Worm (Caenorhabditis elegans) whole organism, L1 larva: ENCODE data around the gene iglr-2.

Source experiments
- C04F5.9 ChIP-seq: sonication (generic microtip); optimal IDR thresholded peaks from 2 replicates; lab custom pipeline; 2016; ENCODE audit warnings: missing genetic modification characterization, missing compliant biosample characterization
- C34B4.2 ChIP-seq: sonication (generic microtip); optimal IDR thresholded peaks from 2 replicates; lab custom pipeline; 2017; ENCODE audit warnings: mild to moderate bottlenecking, missing genetic modification characterization, missing compliant biosample characterization
- alr-1 ChIP-seq: fragments of 200-800 bp; sonication (Bioruptor generic); optimal IDR thresholded peaks from 2 replicates; lab custom pipeline; 2018; ENCODE audit warnings: borderline replicate concordance, mild to moderate bottlenecking, missing genetic modification characterization, missing compliant biosample characterization
- aly-2 ChIP-seq: fragments of 150-350 bp; optimal IDR thresholded peaks from 2 replicates; lab custom pipeline; 2014; ENCODE audit warnings: missing biosample characterization, missing genetic modification characterization
- blmp-1 ChIP-seq: fragments of 150-350 bp; optimal IDR thresholded peaks from 2 replicates; lab custom pipeline; 2014; ENCODE audit warnings: missing biosample characterization, missing genetic modification characterization
- ceh-8 ChIP-seq: fragments of 200-800 bp; sonication (Bioruptor generic); optimal IDR thresholded peaks from 2 replicates; lab custom pipeline; 2018; ENCODE audit warnings: mild to moderate bottlenecking, missing genetic modification characterization, moderate library complexity, missing compliant biosample characterization
- dpl-1 ChIP-seq, 3 experiments: fragments of 150-350 bp in 2 of 3; sonication (generic microtip) in 1 of 3; optimal IDR thresholded peaks; 2 replicates each; lab custom pipeline; 2014 to 2017; ENCODE audit warnings: missing biosample characterization in 3 of 3, missing genetic modification characterization in 3 of 3, missing genetic modification reagents in 3 of 3
- dsc-1 ChIP-seq: sonication (generic microtip); optimal IDR thresholded peaks from 2 replicates; lab custom pipeline; 2016; ENCODE audit warnings: mild to moderate bottlenecking, missing genetic modification characterization, missing compliant biosample characterization
- efl-1 ChIP-seq, 4 experiments: fragments of 150-350 bp; optimal IDR thresholded peaks in 3 of 4; peaks in 1 of 4; 1 replicate in 1 of 4; 2 replicates in 3 of 4; lab custom pipeline; 2014; ENCODE audit warnings: missing biosample characterization in 2 of 4, missing genetic modification characterization in 2 of 4, missing genetic modification reagents in 2 of 4
- elt-2 ChIP-seq: sonication (generic microtip); optimal IDR thresholded peaks from 2 replicates; lab custom pipeline; 2016; ENCODE audit warnings: missing genetic modification characterization, mild to moderate bottlenecking, inconsistent platforms, missing compliant biosample characterization, missing genetic modification reagents
- fkh-10 ChIP-seq: sonication (generic microtip); optimal IDR thresholded peaks from 2 replicates; lab custom pipeline; 2017; ENCODE audit warnings: missing biosample characterization, missing genetic modification reagents, missing genetic modification characterization
- fkh-8 ChIP-seq: sonication (generic microtip); optimal IDR thresholded peaks from 2 replicates; lab custom pipeline; 2016; ENCODE audit warnings: mild to moderate bottlenecking, missing genetic modification characterization, missing compliant biosample characterization
- irx-1 ChIP-seq: sonication (generic microtip); optimal IDR thresholded peaks from 2 replicates; lab custom pipeline; 2016; ENCODE audit warnings: missing genetic modification characterization, missing compliant biosample characterization
- isw-1 ChIP-seq: fragments of 200-800 bp; sonication (Bioruptor generic); IDR thresholded peaks from 2 replicates; pipeline ENCODE4 v1.3.6; 2022; ENCODE audit warnings: missing genetic modification characterization, missing compliant biosample characterization
- lin-13 ChIP-seq: fragments of 150-350 bp; optimal IDR thresholded peaks from 2 replicates; lab custom pipeline; 2014; ENCODE audit warnings: missing biosample characterization, missing genetic modification reagents, missing genetic modification characterization
- lin-14 ChIP-seq: fragments of 200-800 bp; sonication (Bioruptor generic); optimal IDR thresholded peaks from 2 replicates; lab custom pipeline; 2018; ENCODE audit warnings: mild to moderate bottlenecking, missing genetic modification characterization, moderate library complexity, missing compliant biosample characterization
- lin-35 ChIP-seq, 2 experiments: fragments of 150-350 bp; optimal IDR thresholded peaks; 2 replicates each; lab custom pipeline; 2014; ENCODE audit warnings: missing biosample characterization in 2 of 2, missing genetic modification characterization in 2 of 2, missing genetic modification reagents in 2 of 2
- lin-39 ChIP-seq: fragments of 150-350 bp; optimal IDR thresholded peaks from 2 replicates; lab custom pipeline; 2014; ENCODE audit warnings: missing biosample characterization, missing genetic modification reagents, missing genetic modification characterization
- lsy-2 ChIP-seq, 2 experiments: fragments of 150-350 bp; optimal IDR thresholded peaks; 2 replicates each; lab custom pipeline; 2014; ENCODE audit warnings: missing biosample characterization in 2 of 2, missing genetic modification characterization in 2 of 2
- mdl-1 ChIP-seq, 2 experiments: fragments of 150-350 bp; optimal IDR thresholded peaks; 2 replicates each; lab custom pipeline; 2014 to 2017; ENCODE audit warnings: missing biosample characterization in 2 of 2, missing genetic modification characterization in 2 of 2, inconsistent platforms in 1 of 2
- mef-2 ChIP-seq: fragments of 150-350 bp; optimal IDR thresholded peaks from 2 replicates; lab custom pipeline; 2014; ENCODE audit warnings: missing biosample characterization, missing genetic modification characterization
- nhr-11 ChIP-seq: fragments of 150-350 bp; optimal IDR thresholded peaks from 2 replicates; lab custom pipeline; 2014; ENCODE audit warnings: missing biosample characterization, missing genetic modification characterization
- nhr-20 ChIP-seq: sonication (generic microtip); optimal IDR thresholded peaks from 2 replicates; lab custom pipeline; 2016; ENCODE audit warnings: mild to moderate bottlenecking, missing genetic modification characterization, missing compliant biosample characterization
- nhr-237 ChIP-seq: fragments of 150-350 bp; optimal IDR thresholded peaks from 2 replicates; lab custom pipeline; 2014; ENCODE audit warnings: missing biosample characterization, missing genetic modification characterization
- nhr-47 ChIP-seq: sonication (generic microtip); optimal IDR thresholded peaks from 2 replicates; lab custom pipeline; 2016; ENCODE audit warnings: mild to moderate bottlenecking, missing genetic modification characterization, moderate library complexity, missing compliant biosample characterization
- nhr-71 ChIP-seq: sonication (generic microtip); optimal IDR thresholded peaks from 2 replicates; lab custom pipeline; 2016; ENCODE audit warnings: mild to moderate bottlenecking, missing genetic modification characterization, moderate library complexity, missing compliant biosample characterization
- nhr-76 ChIP-seq: sonication (generic microtip); optimal IDR thresholded peaks from 2 replicates; lab custom pipeline; 2017; ENCODE audit warnings: missing biosample characterization, missing genetic modification characterization
- nhr-84 ChIP-seq: sonication (generic microtip); optimal IDR thresholded peaks from 2 replicates; lab custom pipeline; 2017; ENCODE audit warnings: missing biosample characterization, missing genetic modification characterization
- pag-3 ChIP-seq: sonication (generic microtip); optimal IDR thresholded peaks from 2 replicates; lab custom pipeline; 2017; ENCODE audit warnings: missing genetic modification characterization, mild to moderate bottlenecking, missing compliant biosample characterization, antibody characterized with exemption, borderline replicate concordance; ENCODE audit not compliant: insufficient read depth
- sptf-1 ChIP-seq: fragments of 150-350 bp; optimal IDR thresholded peaks from 2 replicates; lab custom pipeline; 2014; ENCODE audit warnings: missing biosample characterization, missing genetic modification characterization
- swsn-7 ChIP-seq: sonication (generic microtip); optimal IDR thresholded peaks from 2 replicates; lab custom pipeline; 2016; ENCODE audit warnings: missing genetic modification characterization, missing compliant biosample characterization
- unc-86 ChIP-seq: sonication (generic microtip); optimal IDR thresholded peaks from 2 replicates; lab custom pipeline; 2016; ENCODE audit warnings: missing genetic modification characterization, missing compliant biosample characterization
- unc-98 ChIP-seq: fragments of 200-800 bp; sonication (Bioruptor generic); IDR thresholded peaks from 2 replicates; pipeline ENCODE4 v1.3.6; 2022; ENCODE audit warnings: missing genetic modification characterization, missing compliant biosample characterization
- ztf-4 ChIP-seq: fragments of 150-350 bp; optimal IDR thresholded peaks from 2 replicates; lab custom pipeline; 2014; ENCODE audit warnings: missing biosample characterization, missing genetic modification characterization

The iglr-2 gene

DNA sequence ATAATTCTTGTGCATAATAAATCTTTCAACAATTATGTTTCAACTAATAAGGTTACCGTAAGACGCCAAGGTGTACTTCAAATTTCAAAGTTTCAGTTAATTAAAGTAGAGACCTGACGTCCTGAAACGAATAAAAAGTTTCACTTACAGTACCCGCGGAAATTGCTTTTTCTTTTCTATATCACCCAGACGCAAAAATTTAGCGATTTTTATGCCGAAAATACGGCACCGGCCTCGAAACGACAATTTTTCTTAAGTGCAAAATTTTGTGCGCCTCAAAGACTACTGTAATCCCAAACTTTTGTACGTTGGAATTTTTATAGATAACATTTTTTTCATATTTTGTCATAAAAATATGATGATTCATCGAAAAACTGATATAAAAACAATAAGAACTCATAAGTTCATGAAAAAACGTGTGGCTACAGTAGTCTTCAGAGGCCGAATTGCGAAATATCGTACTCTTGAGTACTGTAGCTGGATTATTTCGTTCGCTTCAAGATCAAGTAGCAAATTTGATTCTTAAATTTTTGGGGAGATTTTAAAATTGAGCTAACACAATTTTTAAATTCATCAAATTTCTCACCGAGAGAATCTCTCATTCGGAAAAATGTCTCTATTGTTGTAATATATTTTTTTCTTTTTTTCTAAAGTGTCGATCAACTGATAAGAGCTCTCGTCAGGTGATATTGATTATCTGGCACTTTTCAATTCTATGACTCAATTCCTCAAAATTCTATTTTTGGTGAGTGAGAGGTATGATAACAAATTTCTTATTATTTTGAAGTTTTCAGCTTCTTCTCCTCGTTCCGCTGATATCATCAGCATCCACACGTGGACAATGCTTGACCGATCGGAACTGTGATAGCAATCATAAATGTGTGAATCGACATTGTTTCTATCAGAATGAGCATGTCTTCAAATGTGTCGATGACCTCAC, 5.3 kb downstream of the iglr-2 start, which contains the start of gene ZC262.13:
Gene ZC262.13 (plus strand): TSS at position 641 of the 940 bp plus-strand sequence.
- TF ChIP-seq pag-3 (tag; lab: Kevin White, UChicago) (no peak), alr-1 (tag; lab: Kevin White, UChicago) (no peak), elt-2 (tag; lab: Kevin White, UChicago) (peak; percentile 82), lin-35 (GFP tag; optimal IDR thresholded peaks at IDR 0.05; lab: Kevin White, UChicago) (peak in 1 of 2 experiments; percentile 20), irx-1 (tag; lab: Kevin White, UChicago) (no peak), efl-1 (optimal IDR thresholded peaks at IDR 0.05; lab: Kevin White, UChicago) (no peak), efl-1 (GFP tag; optimal IDR thresholded peaks at IDR 0.05 in 1 of 2; lab: Kevin White, UChicago) (peak in 1 of 2 experiments; percentile 70), fkh-8 (tag; lab: Kevin White, UChicago) (no peak)
- TF ChIP-seq, all 84 proteins: peak for 3

DNA sequence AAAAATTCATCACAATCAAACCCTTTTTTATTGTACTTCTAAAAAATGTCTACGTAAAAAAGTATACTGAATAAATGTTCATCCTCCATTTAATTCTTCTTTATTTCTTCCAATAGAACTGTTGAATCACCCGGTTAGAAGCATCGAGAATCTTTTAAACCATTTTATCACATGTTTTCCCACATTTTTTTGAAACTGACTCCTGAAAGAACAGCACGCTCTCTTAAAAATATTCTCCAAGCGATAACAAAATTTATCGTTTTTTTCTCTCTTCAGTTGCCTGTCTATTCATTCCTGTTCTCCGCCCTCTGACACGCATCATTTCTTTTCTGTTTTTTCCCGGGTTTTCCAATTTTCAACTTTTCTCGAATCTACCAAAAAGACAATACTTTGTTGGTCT, 6.7 kb downstream of the iglr-2 start, which contains the start of gene F10E9.12:
Gene F10E9.12 (plus strand): TSS at position 131 of the 400 bp plus-strand sequence.
- TF ChIP-seq elt-2 (tag; lab: Kevin White, UChicago): no peak
- TF ChIP-seq efl-1 (optimal IDR thresholded peaks at IDR 0.05; lab: Kevin White, UChicago): no peak
- peak in 1 of 2 experiments; percentile 34 for TF ChIP-seq efl-1 (GFP tag; optimal IDR thresholded peaks at IDR 0.05 in 1 of 2; lab: Kevin White, UChicago)
- TF ChIP-seq, all 84 proteins: peak for 1

- TF ChIP-seq blmp-1 (tag; lab: Kevin White, UChicago) (no peak), unc-86 (tag; lab: Kevin White, UChicago) (no peak), dpl-1 (GFP tag; optimal IDR thresholded peaks at IDR 0.05; lab: Kevin White, UChicago) (no peak), nhr-71 (tag; lab: Kevin White, UChicago) (peak; percentile 67), nhr-76 (tag; lab: Kevin White, UChicago) (no peak), mef-2 (tag; lab: Kevin White, UChicago) (no peak), lin-39 (tag; lab: Kevin White, UChicago) (no peak), C34B4.2 (no peak), lin-14 (GFP tag; lab: Kevin White, UChicago) (peak; percentile 20), fkh-8 (tag; lab: Kevin White, UChicago) (peak; percentile 100), lin-13 (GFP tag; lab: Kevin White, UChicago) (no peak), nhr-20 (tag; lab: Kevin White, UChicago) (peak; percentile 10), nhr-84 (tag; lab: Kevin White, UChicago) (no peak), fkh-10 (no peak), sptf-1 (tag; lab: Kevin White, UChicago) (no peak), irx-1 (tag; lab: Kevin White, UChicago) (no peak), mdl-1 (tag; optimal IDR thresholded peaks at IDR 0.05; lab: Kevin White, UChicago) (no peak), swsn-7 (tag; lab: Kevin White, UChicago) (peak; percentile 17), dsc-1 (tag; lab: Kevin White, UChicago) (peak; percentile 14), unc-98 (no peak), aly-2 (tag; lab: Kevin White, UChicago) (no peak), nhr-237 (no peak), nhr-47 (tag; lab: Kevin White, UChicago) (peak; percentile 54), isw-1 (GFP tag; lab: Robert Waterston, UW) (no peak), C04F5.9 (tag; lab: Kevin White, UChicago) (no peak), ceh-8 (GFP tag; lab: Kevin White, UChicago) (no peak), nhr-11 (tag; lab: Kevin White, UChicago) (peak; percentile 48), lsy-2 (tag; optimal IDR thresholded peaks at IDR 0.05; lab: Kevin White, UChicago) (no peak), ztf-4 (tag; lab: Kevin White, UChicago) (no peak)
Measured at ce11 chrIII:8322645-8323213, 8.4 kb downstream of the iglr-2 start, which contains the start of gene F10E9.1. F10E9.1 (plus strand) TSS chrIII:8323163.
